Worm (Caenorhabditis elegans): ENCODE measurements around the gene clec-73.

- TF ChIP-seq ceh-34 (tag; optimal IDR thresholded peaks at IDR 0.05), result no peak
- TF ChIP-seq fkh-10 (GFP tag; optimal IDR thresholded peaks at IDR 0.05), result no peak
- TF ChIP-seq npax-4 (tag; optimal IDR thresholded peaks at IDR 0.05), result no peak
- no peak for TF ChIP-seq hlh-8 (tag; optimal IDR thresholded peaks at IDR 0.05)
- no peak for TF ChIP-seq ceh-18 (tag; optimal IDR thresholded peaks at IDR 0.05)
- TF ChIP-seq ztf-16 (tag; optimal IDR thresholded peaks at IDR 0.05), result no peak
- no peak for TF ChIP-seq dmd-4 (tag; optimal IDR thresholded peaks at IDR 0.05; ENCODE audit: borderline replicate concordance)
- TF ChIP-seq pros-1 (tag; optimal IDR thresholded peaks at IDR 0.05), result no peak
- no peak for TF ChIP-seq pha-4 (tag; optimal IDR thresholded peaks at IDR 0.05)
- TF ChIP-seq ama-1 (optimal IDR thresholded peaks at IDR 0.05), result no peak
- no peak for TF ChIP-seq C38D4.7 (GFP tag; optimal IDR thresholded peaks at IDR 0.05)
Measured at ce11 chrIV:3918160-3918559, 37.8 kb downstream of the clec-73 start, which contains the start of gene F56D6.23.
